Worm (Caenorhabditis elegans) whole organism, mixed stage, embryonic: Measurements from ENCODE around the gene ragc-1.

Experiments used
- M03D4.4 ChIP-seq: sonication (generic microtip); optimal IDR thresholded peaks from 2 replicates; lab custom pipeline; 2017; ENCODE audit warnings: mild to moderate bottlenecking, missing genetic modification characterization, missing compliant biosample characterization
- bed-3 ChIP-seq: fragments of 200-800 bp; sonication (Bioruptor generic); optimal IDR thresholded peaks from 3 replicates; lab custom pipeline; 2018; ENCODE audit warnings: mild to moderate bottlenecking, missing genetic modification characterization, moderate library complexity, missing compliant biosample characterization
- blmp-1 ChIP-seq: fragments of 150-350 bp; optimal IDR thresholded peaks from 2 replicates; lab custom pipeline; 2014; ENCODE audit warnings: missing biosample characterization, missing genetic modification characterization
- ceh-39 ChIP-seq: fragments of 150-350 bp; optimal IDR thresholded peaks from 2 replicates; lab custom pipeline; 2014; ENCODE audit warnings: missing biosample characterization, missing genetic modification characterization
- ceh-43 ChIP-seq: fragments of 200-800 bp; sonication (Bioruptor generic); optimal IDR thresholded peaks from 2 replicates; lab custom pipeline; 2018; ENCODE audit warnings: mild to moderate bottlenecking, missing genetic modification characterization, moderate library complexity, missing compliant biosample characterization
- ceh-83 ChIP-seq: fragments of 200-800 bp; sonication (Bioruptor generic); optimal IDR thresholded peaks from 2 replicates; lab custom pipeline; 2018; ENCODE audit warnings: mild to moderate bottlenecking, missing genetic modification characterization, missing compliant biosample characterization
- ces-1 ChIP-seq: fragments of 150-350 bp; optimal IDR thresholded peaks from 2 replicates; lab custom pipeline; 2014; ENCODE audit warnings: missing biosample characterization, missing genetic modification reagents, missing genetic modification characterization
- cnd-1 ChIP-seq: fragments of 200-800 bp; sonication (Bioruptor generic); optimal IDR thresholded peaks from 2 replicates; lab custom pipeline; 2018; ENCODE audit warnings: mild to moderate bottlenecking, missing genetic modification characterization, missing compliant biosample characterization
- drap-1 ChIP-seq: fragments of 200-800 bp; sonication (Bioruptor generic); optimal IDR thresholded peaks from 3 replicates; lab custom pipeline; 2018; ENCODE audit warnings: mild to moderate bottlenecking, missing genetic modification characterization, missing compliant biosample characterization
- elt-1 ChIP-seq: sonication (generic microtip); optimal IDR thresholded peaks from 2 replicates; lab custom pipeline; 2017; ENCODE audit warnings: missing genetic modification characterization, mild to moderate bottlenecking, missing compliant biosample characterization, antibody characterized with exemption, moderate library complexity, borderline replicate concordance; ENCODE audit not compliant: insufficient read depth
- elt-3 ChIP-seq: fragments of 150-350 bp; optimal IDR thresholded peaks from 2 replicates; lab custom pipeline; 2014; ENCODE audit warnings: missing biosample characterization, missing genetic modification characterization
- flh-1 ChIP-seq: fragments of 200-800 bp; sonication (Bioruptor generic); optimal IDR thresholded peaks from 2 replicates; lab custom pipeline; 2018; ENCODE audit warnings: mild to moderate bottlenecking, missing genetic modification characterization, moderate library complexity, missing compliant biosample characterization
- ham-2 ChIP-seq: fragments of 200-800 bp; sonication (Bioruptor generic); optimal IDR thresholded peaks from 2 replicates; lab custom pipeline; 2018; ENCODE audit warnings: mild to moderate bottlenecking, missing genetic modification characterization, missing compliant biosample characterization
- hlh-1 ChIP-seq: fragments of 150-350 bp; optimal IDR thresholded peaks from 2 replicates; lab custom pipeline; 2014; ENCODE audit warnings: missing biosample characterization, missing genetic modification reagents, missing genetic modification characterization
- lin-13 ChIP-seq: fragments of 150-350 bp; optimal IDR thresholded peaks from 2 replicates; lab custom pipeline; 2014; ENCODE audit warnings: missing biosample characterization, missing genetic modification characterization
- lin-32 ChIP-seq: fragments of 200-800 bp; sonication (Bioruptor generic); optimal IDR thresholded peaks from 2 replicates; lab custom pipeline; 2018; ENCODE audit warnings: mild to moderate bottlenecking, missing genetic modification characterization, missing compliant biosample characterization
- lsy-2 ChIP-seq: fragments of 150-350 bp; optimal IDR thresholded peaks from 2 replicates; lab custom pipeline; 2014; ENCODE audit warnings: missing biosample characterization, missing genetic modification characterization
- mab-5 ChIP-seq: fragments of 150-350 bp; optimal IDR thresholded peaks from 2 replicates; lab custom pipeline; 2014; ENCODE audit warnings: missing biosample characterization, missing genetic modification characterization
- mep-1 ChIP-seq: fragments of 150-350 bp; optimal IDR thresholded peaks from 2 replicates; lab custom pipeline; 2017; ENCODE audit warnings: missing biosample characterization, missing genetic modification reagents, missing genetic modification characterization, inconsistent platforms
- mls-2 ChIP-seq: sonication (generic microtip); optimal IDR thresholded peaks from 2 replicates; lab custom pipeline; 2016; ENCODE audit warnings: mild to moderate bottlenecking, missing genetic modification characterization, moderate library complexity, missing compliant biosample characterization
- nhr-12 ChIP-seq: fragments of 150-350 bp; optimal IDR thresholded peaks from 2 replicates; lab custom pipeline; 2014; ENCODE audit warnings: missing biosample characterization, missing genetic modification characterization
- nhr-2 ChIP-seq: fragments of 150-350 bp; optimal IDR thresholded peaks from 2 replicates; lab custom pipeline; 2014; ENCODE audit warnings: missing biosample characterization, missing genetic modification characterization
- nhr-237 ChIP-seq: fragments of 150-350 bp; optimal IDR thresholded peaks from 2 replicates; lab custom pipeline; 2014; ENCODE audit warnings: missing biosample characterization, missing genetic modification characterization
- nhr-28 ChIP-seq: fragments of 150-350 bp; optimal IDR thresholded peaks from 2 replicates; lab custom pipeline; 2014; ENCODE audit warnings: missing biosample characterization, missing genetic modification characterization
- nhr-76 ChIP-seq: sonication (generic microtip); optimal IDR thresholded peaks from 2 replicates; lab custom pipeline; 2017; ENCODE audit warnings: missing biosample characterization, missing genetic modification characterization
- pha-4 ChIP-seq: fragments of 150-350 bp; optimal IDR thresholded peaks from 2 replicates; lab custom pipeline; 2018; ENCODE audit warnings: missing biosample characterization, missing genetic modification reagents, missing genetic modification characterization
- sem-2 ChIP-seq: fragments of 200-800 bp; sonication (Bioruptor generic); optimal IDR thresholded peaks from 2 replicates; lab custom pipeline; 2018; ENCODE audit warnings: mild to moderate bottlenecking, missing genetic modification characterization, missing compliant biosample characterization
- snpc-4 ChIP-seq: fragments of 150-350 bp; optimal IDR thresholded peaks from 2 replicates; lab custom pipeline; 2014; ENCODE audit warnings: missing biosample characterization, missing genetic modification characterization
- sptf-1 ChIP-seq: sonication (generic microtip); optimal IDR thresholded peaks from 2 replicates; lab custom pipeline; 2017; ENCODE audit warnings: mild to moderate bottlenecking, missing genetic modification characterization, moderate library complexity, missing compliant biosample characterization
- tbx-8 ChIP-seq: fragments of 200-800 bp; sonication (Bioruptor generic); optimal IDR thresholded peaks from 2 replicates; lab custom pipeline; 2018; ENCODE audit warnings: mild to moderate bottlenecking, missing genetic modification characterization, moderate library complexity, missing compliant biosample characterization
- unc-120 ChIP-seq: sonication (generic microtip); optimal IDR thresholded peaks from 2 replicates; lab custom pipeline; 2017; ENCODE audit warnings: missing genetic modification characterization, missing compliant biosample characterization; ENCODE audit not compliant: poor library complexity, severe bottlenecking
- unc-39 ChIP-seq: fragments of 150-350 bp; optimal IDR thresholded peaks from 2 replicates; lab custom pipeline; 2014; ENCODE audit warnings: missing biosample characterization, missing genetic modification characterization
- unc-62 ChIP-seq: fragments of 150-350 bp; optimal IDR thresholded peaks from 2 replicates; lab custom pipeline; 2014; ENCODE audit warnings: missing biosample characterization, missing genetic modification reagents, missing genetic modification characterization
- zip-8 ChIP-seq: fragments of 150-350 bp; optimal IDR thresholded peaks from 2 replicates; lab custom pipeline; 2014; ENCODE audit warnings: missing biosample characterization, missing genetic modification characterization
- ztf-11 ChIP-seq: fragments of 150-350 bp; optimal IDR thresholded peaks from 2 replicates; lab custom pipeline; 2014; ENCODE audit warnings: missing biosample characterization, missing genetic modification characterization

ragc-1 gene

ce11 chrIV:11638016-11638415 lies 33.3 kb upstream of the ragc-1 start, which contains the start of gene rbm-17:
rbm-17 (plus strand) TSS chrIV:11638316.
- TF ChIP-seq nhr-28 = no peak
- TF ChIP-seq ztf-11 (tag; lab: Kevin White, UChicago) = no peak
- TF ChIP-seq blmp-1 (tag; lab: Kevin White, UChicago) = no peak
- TF ChIP-seq pha-4 = no peak
- TF ChIP-seq lin-13 (tag; lab: Kevin White, UChicago) = no peak
- TF ChIP-seq nhr-76 (tag; lab: Kevin White, UChicago) = no peak
- no peak for TF ChIP-seq ceh-39 (tag; lab: Kevin White, UChicago)
- no peak for TF ChIP-seq snpc-4 (tag; lab: Kevin White, UChicago)
- no peak for TF ChIP-seq sptf-1 (tag; lab: Kevin White, UChicago)
- no peak for TF ChIP-seq ceh-83
- no peak for TF ChIP-seq mls-2 (tag; lab: Kevin White, UChicago)
- no peak for TF ChIP-seq M03D4.4 (tag; lab: Kevin White, UChicago)
- no peak for TF ChIP-seq nhr-2
- TF ChIP-seq ces-1 (GFP tag; lab: Kevin White, UChicago) = no peak
- TF ChIP-seq unc-120 (tag; lab: Kevin White, UChicago) = no peak
- no peak for TF ChIP-seq unc-39 (tag; lab: Kevin White, UChicago)
- TF ChIP-seq elt-3 (tag; lab: Kevin White, UChicago) = no peak
- no peak for TF ChIP-seq mab-5 (tag; lab: Kevin White, UChicago)
- no peak for TF ChIP-seq ceh-43 (GFP tag; lab: Kevin White, UChicago)
- TF ChIP-seq unc-62 (GFP tag; lab: Kevin White, UChicago) = no peak

DNA sequence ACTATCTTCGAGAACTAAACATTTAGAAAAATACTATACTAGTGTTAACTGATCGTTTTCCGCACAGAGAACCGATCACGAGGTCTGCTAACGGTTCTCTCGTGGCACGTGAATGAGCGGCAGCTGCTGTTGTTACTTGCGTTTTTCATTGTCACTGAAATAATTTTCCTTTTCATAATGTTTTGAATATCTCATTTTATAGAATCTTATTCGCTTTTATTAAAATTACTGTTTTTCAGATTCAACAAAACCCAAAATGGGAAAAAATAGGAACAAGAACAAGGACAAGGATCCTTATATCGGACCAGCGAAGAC lies 31.6 kb upstream of the ragc-1 start, which contains the start of gene F58B3.6:
F58B3.6 (plus strand) TSS at position 240 of the 315 bp plus-strand sequence.
- no peak for TF ChIP-seq unc-39 (tag; lab: Kevin White, UChicago)
- TF ChIP-seq elt-3 (tag; lab: Kevin White, UChicago) = no peak
- no peak for TF ChIP-seq lin-32 (GFP tag; lab: Kevin White, UChicago)
- TF ChIP-seq mep-1 (tag; lab: Kevin White, UChicago) = no peak
- TF ChIP-seq nhr-28 = no peak
- TF ChIP-seq drap-1 = no peak
- TF ChIP-seq elt-1 = no peak
- TF ChIP-seq ztf-11 (tag; lab: Kevin White, UChicago) = no peak
- no peak for TF ChIP-seq nhr-2
- no peak for TF ChIP-seq mls-2 (tag; lab: Kevin White, UChicago)
- no peak for TF ChIP-seq ceh-39 (tag; lab: Kevin White, UChicago)
- TF ChIP-seq cnd-1 (tag; lab: Kevin White, UChicago) = no peak
- no peak for TF ChIP-seq mab-5 (tag; lab: Kevin White, UChicago)
- TF ChIP-seq sptf-1 (tag; lab: Kevin White, UChicago) = no peak
- TF ChIP-seq unc-62 (GFP tag; lab: Kevin White, UChicago) = no peak
- TF ChIP-seq zip-8 = no peak
- no peak for TF ChIP-seq bed-3 (GFP tag; lab: Kevin White, UChicago)
- no peak for TF ChIP-seq nhr-237 (tag; lab: Kevin White, UChicago)
- TF ChIP-seq nhr-12 = no peak
- no peak for TF ChIP-seq unc-120 (tag; lab: Kevin White, UChicago)

DNA sequence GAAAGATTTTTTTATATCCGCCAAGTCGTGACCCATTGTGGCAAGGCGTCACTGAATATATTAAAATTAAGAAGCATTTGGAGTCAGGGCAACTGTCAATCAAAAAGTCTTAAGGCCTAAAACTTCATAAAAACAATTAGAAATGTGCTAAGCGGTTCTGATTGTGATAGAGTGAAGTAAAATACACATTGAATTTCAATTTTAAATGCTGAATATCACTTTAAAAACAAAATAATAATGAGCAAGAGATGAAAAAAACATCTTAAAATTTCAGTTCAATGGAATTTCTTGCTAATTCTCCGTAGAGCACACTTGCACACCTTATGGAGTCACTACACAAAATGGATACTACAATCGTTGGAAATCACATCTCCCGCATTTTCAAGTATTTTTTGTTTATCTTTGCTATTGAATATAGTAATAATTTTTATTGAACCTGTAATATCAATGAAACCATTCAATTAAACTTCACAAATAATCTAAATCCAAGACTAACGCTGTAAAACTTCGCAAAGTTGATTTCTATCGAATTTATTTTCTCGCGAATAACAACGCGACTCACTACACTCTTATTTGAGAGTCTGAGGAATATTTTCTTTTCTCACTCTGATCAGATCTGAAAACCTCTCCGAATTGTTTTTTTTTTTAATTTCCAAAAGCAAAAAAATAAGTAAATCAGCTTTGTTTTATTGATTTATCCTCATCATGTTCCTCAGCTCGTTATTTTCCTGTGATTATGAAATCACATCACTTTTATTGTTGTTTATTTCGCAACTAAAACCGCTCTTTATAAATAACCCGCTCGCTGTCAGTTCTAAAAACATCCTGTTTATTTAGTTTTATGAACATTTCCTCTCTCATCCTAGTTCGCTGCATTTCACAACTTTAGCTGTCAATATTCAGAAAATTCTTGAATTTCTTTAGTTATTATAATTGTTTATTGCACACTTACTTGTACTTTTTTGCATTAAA lies 31.0 kb upstream of the ragc-1 start, which contains the start of gene mars-1:
mars-1 (minus strand) TSS at position 51 of the 972 bp plus-strand sequence.
- TF ChIP-seq lin-32 (GFP tag; lab: Kevin White, UChicago) (no peak), M03D4.4 (tag; lab: Kevin White, UChicago) (no peak), unc-62 (GFP tag; lab: Kevin White, UChicago) (no peak), flh-1 (no peak), nhr-2 (no peak), unc-39 (tag; lab: Kevin White, UChicago) (no peak), mab-5 (tag; lab: Kevin White, UChicago) (no peak), unc-120 (tag; lab: Kevin White, UChicago) (peak; percentile 3), nhr-12 (no peak), nhr-28 (no peak), blmp-1 (tag; lab: Kevin White, UChicago) (no peak), ham-2 (GFP tag; lab: Kevin White, UChicago) (no peak), ceh-43 (GFP tag; lab: Kevin White, UChicago) (no peak), tbx-8 (GFP tag; lab: Kevin White, UChicago) (no peak), ces-1 (GFP tag; lab: Kevin White, UChicago) (peak; percentile 65), sem-2 (GFP tag; lab: Kevin White, UChicago) (no peak), bed-3 (GFP tag; lab: Kevin White, UChicago) (no peak), cnd-1 (tag; lab: Kevin White, UChicago) (no peak), zip-8 (no peak), nhr-237 (tag; lab: Kevin White, UChicago) (peak; percentile 88), snpc-4 (tag; lab: Kevin White, UChicago) (no peak), ztf-11 (tag; lab: Kevin White, UChicago) (no peak), mep-1 (tag; lab: Kevin White, UChicago) (peak; percentile 17), sptf-1 (tag; lab: Kevin White, UChicago) (peak; percentile 50), lin-13 (tag; lab: Kevin White, UChicago) (no peak), nhr-76 (tag; lab: Kevin White, UChicago) (no peak), mls-2 (tag; lab: Kevin White, UChicago) (no peak), pha-4 (peak; percentile 20), elt-1 (no peak), drap-1 (no peak), hlh-1 (tag; lab: Kevin White, UChicago) (no peak), elt-3 (tag; lab: Kevin White, UChicago) (no peak), lsy-2 (tag; lab: Kevin White, UChicago) (peak; percentile 60), ceh-39 (tag; lab: Kevin White, UChicago) (peak; percentile 66), ceh-83 (no peak)
